Worm (Caenorhabditis elegans): ENCODE results near the gene aat-6.

DNA sequence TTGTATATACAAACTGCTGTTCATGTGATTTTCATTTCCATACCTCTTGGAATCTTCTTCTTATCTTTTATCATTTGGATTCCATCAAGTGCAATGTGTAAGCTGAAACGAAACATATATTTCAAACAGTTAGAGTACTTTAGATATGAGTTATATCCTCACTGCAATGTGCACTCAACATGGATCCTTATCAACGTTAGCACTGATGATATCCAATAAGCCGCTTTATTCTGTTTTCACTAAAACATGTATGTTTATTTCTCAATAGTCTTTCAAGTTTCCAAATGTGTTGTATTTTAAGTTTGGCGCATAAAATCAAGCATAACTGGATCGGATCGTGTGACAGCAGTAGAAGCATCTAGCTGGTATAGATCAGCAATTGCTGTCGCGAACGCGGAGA is 16.2 kb upstream of the aat-6 start, which contains the start of gene T11F9.10:
- no peak for TF ChIP-seq ceh-16 (tag; optimal IDR thresholded peaks at IDR 0.05)
- TF ChIP-seq ztf-11 (tag; optimal IDR thresholded peaks at IDR 0.05), result no peak
- no peak for TF ChIP-seq aly-2 (tag; optimal IDR thresholded peaks at IDR 0.05)
- no peak for TF ChIP-seq elt-3 (tag; optimal IDR thresholded peaks at IDR 0.05)
- no peak for TF ChIP-seq nhr-10 (tag; optimal IDR thresholded peaks at IDR 0.05)
- TF ChIP-seq R02D3.7 (tag; optimal IDR thresholded peaks at IDR 0.05), result no peak
- no peak for TF ChIP-seq nhr-11 (tag; optimal IDR thresholded peaks at IDR 0.05)

Data from whole organism, L2 larva.